Fruit fly (Drosophila melanogaster): ENCODE measurements around the gene Usp14.
A peak's percentile ranks its signal among the peaks of the same experiment; 100 is the strongest.

The Usp14 gene

DNA sequence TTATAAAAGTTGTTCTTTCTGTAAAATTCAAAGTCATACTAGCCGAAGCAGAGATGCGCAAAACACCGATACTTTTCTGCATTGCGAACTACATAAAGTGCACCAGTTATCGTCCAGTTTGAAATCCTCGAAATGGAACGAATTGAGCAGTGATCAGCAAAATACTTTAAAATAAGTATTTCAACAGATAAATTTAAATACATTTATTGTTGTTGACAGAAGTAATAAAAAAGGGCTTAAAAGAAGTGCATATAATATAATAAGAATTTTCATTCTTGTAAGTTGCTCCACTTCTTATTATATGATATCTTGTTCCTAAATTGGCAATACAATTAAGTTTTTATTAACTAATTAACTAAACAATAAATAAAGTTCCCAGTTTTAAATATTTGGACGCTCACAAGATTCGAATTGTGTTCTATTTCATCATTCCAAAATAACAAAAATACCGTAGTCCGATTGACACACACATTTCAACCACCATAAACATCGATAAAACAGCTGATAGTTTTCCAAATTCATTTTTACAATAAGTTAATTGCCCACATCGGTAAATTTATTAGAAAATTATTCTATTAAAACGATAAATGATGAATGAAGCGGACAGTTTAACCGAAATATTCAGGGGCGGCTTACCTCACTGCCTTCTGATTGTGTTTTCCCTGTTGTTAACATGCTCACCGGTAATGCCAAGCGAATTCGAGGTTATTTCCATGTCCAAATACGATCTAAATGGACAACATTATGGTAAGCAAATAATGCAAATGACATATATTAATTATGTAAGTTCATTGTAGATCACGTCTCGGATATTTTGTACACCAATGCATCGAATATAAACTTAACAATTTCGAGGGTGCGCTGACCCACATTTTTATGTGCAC, at the start of gene Usp14, which contains the start of gene CG4972:
Gene Usp14 (minus strand): TSS at position 70 of the 884 bp plus-strand sequence.
Gene CG4972 (plus strand): TSS at position 466 of the 884 bp plus-strand sequence.
- TF ChIP-seq Vsx2 (GFP tag; optimal IDR thresholded peaks at IDR 0.05; ENCODE audit: partially characterized antibody) (no peak), tai (GFP tag; optimal IDR thresholded peaks at IDR 0.05) (no peak), dsf (GFP tag; optimal IDR thresholded peaks at IDR 0.05; ENCODE audit: borderline replicate concordance) (no peak), rgr (GFP tag; optimal IDR thresholded peaks at IDR 0.05) (no peak), br (GFP tag; optimal IDR thresholded peaks at IDR 0.05) (no peak), jim (GFP tag; optimal IDR thresholded peaks at IDR 0.05) (no peak), pan (optimal IDR thresholded peaks at IDR 0.05) (no peak), HLH106 (tag; optimal IDR thresholded peaks at IDR 0.05) (peak; percentile 8), woc (GFP tag; optimal IDR thresholded peaks at IDR 0.05) (peak; percentile 69)

DNA sequence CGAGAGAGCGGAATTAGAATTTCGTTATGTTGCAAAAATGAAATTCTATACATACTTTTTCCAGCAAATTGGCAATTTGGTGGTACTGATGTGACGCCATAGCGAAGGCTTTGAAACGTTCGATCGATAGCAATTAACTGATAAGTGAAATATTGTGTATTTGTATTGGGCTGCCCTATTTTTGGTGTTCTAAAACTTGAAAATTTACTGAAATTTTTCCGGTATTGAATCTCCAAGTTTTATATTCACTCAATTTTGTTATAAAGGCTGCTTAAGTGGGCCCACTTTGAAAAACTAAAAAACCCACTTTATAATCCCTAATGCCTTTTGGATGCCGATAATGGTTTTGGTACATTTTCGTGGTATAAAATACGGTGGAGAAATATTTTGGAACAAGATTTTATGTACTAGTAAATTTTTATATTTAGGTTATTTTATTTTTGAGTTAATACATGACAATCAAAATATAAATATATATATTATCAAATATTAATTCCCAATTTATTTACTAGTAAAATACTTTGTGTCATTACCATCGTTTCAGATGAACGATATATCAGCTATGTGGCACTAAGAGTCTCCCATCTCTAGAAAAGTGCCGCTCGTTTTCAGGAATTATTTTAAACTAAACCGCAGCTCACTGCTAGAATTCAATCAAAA, 48.3 kb upstream of the Usp14 start, which contains the start of the genes Cand1 and pim:
Gene Cand1 (minus strand): TSS at position 300 of the 660 bp plus-strand sequence.
Gene pim (plus strand): TSS at position 582 of the 660 bp plus-strand sequence.
- TF ChIP-seq Hr78 (GFP tag; optimal IDR thresholded peaks at IDR 0.05) (no peak), dl (GFP tag; optimal IDR thresholded peaks at IDR 0.05; ENCODE audit: insufficient read depth in 1 of 2, partially characterized antibody in 2 of 2) (no peak), HLH106 (tag; optimal IDR thresholded peaks at IDR 0.05) (peak; percentile 11), N (GFP tag; optimal IDR thresholded peaks at IDR 0.05) (no peak), Dfd (GFP tag; optimal IDR thresholded peaks at IDR 0.05) (no peak), woc (GFP tag; optimal IDR thresholded peaks at IDR 0.05) (peak; percentile 22), dmrt93B (GFP tag; optimal IDR thresholded peaks at IDR 0.05) (no peak), CG32264 (GFP tag; optimal IDR thresholded peaks at IDR 0.05) (no peak), ey (GFP tag; optimal IDR thresholded peaks at IDR 0.05) (no peak), jim (GFP tag; optimal IDR thresholded peaks at IDR 0.05) (no peak), br (GFP tag; optimal IDR thresholded peaks at IDR 0.05) (no peak), usp (GFP tag; optimal IDR thresholded peaks at IDR 0.05) (no peak), pan (optimal IDR thresholded peaks at IDR 0.05) (no peak), CrebA (GFP tag; optimal IDR thresholded peaks at IDR 0.05; ENCODE audit: borderline replicate concordance) (no peak), sv (GFP tag; optimal IDR thresholded peaks at IDR 0.05) (no peak), Hnf4 (GFP tag; optimal IDR thresholded peaks at IDR 0.05) (no peak), Mio (GFP tag; optimal IDR thresholded peaks at IDR 0.05) (no peak), Sp1 (GFP tag; optimal IDR thresholded peaks at IDR 0.05) (no peak), Rel (GFP tag; optimal IDR thresholded peaks at IDR 0.05) (no peak), Rel (tag; optimal IDR thresholded peaks at IDR 0.05) (peak; percentile 36), sage (GFP tag; optimal IDR thresholded peaks at IDR 0.05) (no peak), fru (GFP tag; optimal IDR thresholded peaks at IDR 0.05) (no peak), rgr (GFP tag; optimal IDR thresholded peaks at IDR 0.05) (no peak)

dm6 chr2L:10356508-10356907, 42.3 kb upstream of the Usp14 start, which contains the start of the genes CtsL4 and ClpP:
Gene CtsL4 (minus strand): TSS chr2L:10356597.
Gene ClpP (plus strand): TSS chr2L:10356795.
- TF ChIP-seq dmrt93B (GFP tag; optimal IDR thresholded peaks at IDR 0.05), result no peak
- no peak for TF ChIP-seq pan (optimal IDR thresholded peaks at IDR 0.05)
- TF ChIP-seq woc (GFP tag; optimal IDR thresholded peaks at IDR 0.05), result peak; percentile 66

- TF ChIP-seq dsf (GFP tag; optimal IDR thresholded peaks at IDR 0.05; ENCODE audit: borderline replicate concordance) (no peak), Vsx2 (GFP tag; optimal IDR thresholded peaks at IDR 0.05; ENCODE audit: partially characterized antibody) (no peak), Dif (GFP tag; optimal IDR thresholded peaks at IDR 0.05; ENCODE audit: partially characterized antibody) (no peak), sage (GFP tag; optimal IDR thresholded peaks at IDR 0.05) (no peak), CrebA (GFP tag; optimal IDR thresholded peaks at IDR 0.05; ENCODE audit: borderline replicate concordance) (no peak), CG9705 (GFP tag; optimal IDR thresholded peaks at IDR 0.05) (no peak), Mio (GFP tag; optimal IDR thresholded peaks at IDR 0.05) (no peak), Jra (GFP tag; optimal IDR thresholded peaks at IDR 0.05) (no peak), OdsH (GFP tag; optimal IDR thresholded peaks at IDR 0.05) (no peak), ey (GFP tag; optimal IDR thresholded peaks at IDR 0.05) (no peak), Dfd (GFP tag; optimal IDR thresholded peaks at IDR 0.05) (no peak), Hr78 (GFP tag; optimal IDR thresholded peaks at IDR 0.05) (no peak), dmrt93B (GFP tag; optimal IDR thresholded peaks at IDR 0.05) (no peak)
Measured at dm6 chr2L:10353871-10354270, 39.7 kb upstream of the Usp14 start, which contains the start of gene CG34367. Gene CG34367 (minus strand): TSS chr2L:10353905.

All from whole organism, wandering third instar larva.